Fruit fly (Drosophila melanogaster): ENCODE data around the gene Flad2.
A peak's percentile ranks its signal among the peaks of the same experiment; 100 is the strongest.

The Flad2 gene

dm6 chr2L:13394903-13395302 lies 17.4 kb upstream of the Flad2 start, which contains the start of gene RpL24:
Gene RpL24, minus strand, starts transcription at chr2L:13395131.
- peak; percentile 91 for TF ChIP-seq CG12768 (GFP tag; optimal IDR thresholded peaks at IDR 0.05)
- TF ChIP-seq Mnt (GFP tag; optimal IDR thresholded peaks at IDR 0.05) = peak; percentile 99
- TF ChIP-seq kay (GFP tag; ENCODE audit: borderline replicate concordance) = no peak
- peak; percentile 85 for TF ChIP-seq CG14711 (tag; optimal IDR thresholded peaks at IDR 0.05)
- peak; percentile 96 for TF ChIP-seq CG7101 (tag; optimal IDR thresholded peaks at IDR 0.05)
- peak; percentile 90 for TF ChIP-seq Hr96 (GFP tag; optimal IDR thresholded peaks at IDR 0.05)
- peak; percentile 95 for TF ChIP-seq ovo (GFP tag; optimal IDR thresholded peaks at IDR 0.05)
- peak; percentile 89 for TF ChIP-seq CG7045 (GFP tag; optimal IDR thresholded peaks at IDR 0.05)
- TF ChIP-seq cnc (optimal IDR thresholded peaks at IDR 0.05) = no peak
- TF ChIP-seq toe (GFP tag; optimal IDR thresholded peaks at IDR 0.05) = peak; percentile 85
- TF ChIP-seq pad (GFP tag; optimal IDR thresholded peaks at IDR 0.05) = peak; percentile 87
- TF ChIP-seq Crg-1 (GFP tag; optimal IDR thresholded peaks at IDR 0.05) = peak; percentile 98
- TF ChIP-seq CG5204 (GFP tag; optimal IDR thresholded peaks at IDR 0.05) = peak; percentile 89
- TF ChIP-seq bab1 (GFP tag; optimal IDR thresholded peaks at IDR 0.05) = peak; percentile 99
- peak; percentile 77 for TF ChIP-seq tj (GFP tag; optimal IDR thresholded peaks at IDR 0.05)
- TF ChIP-seq CG33017 (tag; optimal IDR thresholded peaks at IDR 0.05) = peak; percentile 88
- peak; percentile 79 for TF ChIP-seq cic (GFP tag; optimal IDR thresholded peaks at IDR 0.05)
- TF ChIP-seq CG11617 (GFP tag; optimal IDR thresholded peaks at IDR 0.05) = peak; percentile 97
- peak; percentile 65 for TF ChIP-seq Clk (GFP tag; optimal IDR thresholded peaks at IDR 0.05)
- peak; percentile 98 for TF ChIP-seq CG1620 (GFP tag; optimal IDR thresholded peaks at IDR 0.05)

DNA sequence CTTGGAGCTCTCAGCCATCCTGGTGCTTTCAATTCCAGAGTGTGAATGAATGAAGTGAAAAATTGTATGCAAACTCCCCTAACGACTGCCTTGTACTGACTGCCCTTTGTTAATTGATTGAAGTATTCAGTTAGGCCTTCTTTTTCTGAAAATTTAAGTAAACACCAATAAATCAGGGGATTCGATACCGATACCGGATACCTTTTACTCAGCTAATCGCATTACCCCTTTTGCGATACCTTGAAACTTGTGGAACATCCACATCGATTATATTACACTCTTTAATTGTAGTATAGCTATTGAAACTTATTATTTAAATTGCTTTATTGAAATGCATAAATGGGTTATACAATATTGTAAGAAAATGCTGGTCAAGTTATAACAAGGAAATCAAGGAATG lies 16.2 kb upstream of the Flad2 start, which contains the start of gene CG16957:
Gene CG16957, minus strand, starts transcription at position 101 of the 400 bp plus-strand sequence.
- TF ChIP-seq bab1 (GFP tag; optimal IDR thresholded peaks at IDR 0.05) (no peak), cnc (optimal IDR thresholded peaks at IDR 0.05) (no peak), pad (GFP tag; optimal IDR thresholded peaks at IDR 0.05) (no peak), Clk (GFP tag; optimal IDR thresholded peaks at IDR 0.05) (no peak), Hr96 (GFP tag; optimal IDR thresholded peaks at IDR 0.05) (no peak), CG7045 (GFP tag; optimal IDR thresholded peaks at IDR 0.05) (no peak), CG5204 (GFP tag; optimal IDR thresholded peaks at IDR 0.05) (no peak)

DNA sequence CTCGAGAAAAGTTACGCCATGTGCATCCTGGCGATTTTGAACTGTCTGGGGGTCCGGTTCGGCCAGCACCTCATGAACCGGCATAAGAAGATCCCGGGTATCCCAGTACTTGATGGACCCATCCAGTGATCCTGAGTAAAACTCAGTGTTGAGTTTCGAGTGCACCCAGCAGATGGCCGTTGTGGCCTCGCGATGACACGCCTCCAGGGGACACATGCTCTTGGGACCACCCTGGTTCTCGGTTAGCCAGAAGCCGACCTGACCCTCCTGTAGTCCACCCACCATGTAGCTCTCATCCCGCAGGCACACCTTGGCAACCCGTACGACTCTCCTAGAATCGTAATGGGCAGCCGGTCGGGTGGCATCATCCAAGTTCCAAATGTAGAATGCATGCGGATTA lies 14.9 kb upstream of the Flad2 start:
- no peak for TF ChIP-seq ovo (GFP tag; optimal IDR thresholded peaks at IDR 0.05)
- no peak for TF ChIP-seq tj (GFP tag; optimal IDR thresholded peaks at IDR 0.05)
- no peak for TF ChIP-seq CG1620 (GFP tag; optimal IDR thresholded peaks at IDR 0.05)
- TF ChIP-seq toe (GFP tag; optimal IDR thresholded peaks at IDR 0.05) = no peak
- no peak for TF ChIP-seq CG7045 (GFP tag; optimal IDR thresholded peaks at IDR 0.05)
- no peak for TF ChIP-seq pad (GFP tag; optimal IDR thresholded peaks at IDR 0.05)
- no peak for TF ChIP-seq CG11617 (GFP tag; optimal IDR thresholded peaks at IDR 0.05)
- TF ChIP-seq CG14711 (tag; optimal IDR thresholded peaks at IDR 0.05) = no peak
- no peak for TF ChIP-seq CG12768 (GFP tag; optimal IDR thresholded peaks at IDR 0.05)
- TF ChIP-seq CG33017 (tag; optimal IDR thresholded peaks at IDR 0.05) = no peak

DNA sequence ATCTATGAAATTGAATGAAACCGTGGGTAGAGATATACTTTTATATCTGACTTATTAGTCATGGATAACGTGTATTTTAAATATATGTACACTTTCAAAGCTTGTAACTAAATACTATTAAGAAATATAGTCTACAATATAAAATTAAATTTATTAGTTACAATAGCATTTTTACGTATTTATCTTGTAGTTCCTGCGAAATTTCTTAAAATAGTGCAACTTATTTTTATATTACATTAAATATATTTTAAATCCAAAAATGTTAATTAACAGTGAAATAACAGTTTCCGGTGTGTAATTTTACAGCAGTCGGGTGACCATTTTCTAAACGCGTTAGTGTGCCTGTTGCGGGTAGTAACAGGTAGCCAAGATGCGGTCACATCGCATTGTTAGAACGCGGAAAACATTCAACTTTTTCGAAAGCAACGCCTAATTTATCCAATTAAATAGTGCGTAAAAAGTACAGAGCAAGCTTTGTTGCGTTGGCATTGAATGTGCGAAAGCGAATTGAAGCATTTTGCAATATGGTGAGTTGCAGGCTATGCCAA lies 13.6 kb upstream of the Flad2 start, which contains the start of the genes CG10859 and CG7110:
Gene CG10859, minus strand, starts transcription at position 51 of the 548 bp plus-strand sequence.
Gene CG7110, plus strand, starts transcription at position 378 of the 548 bp plus-strand sequence.
- TF ChIP-seq cic (GFP tag; optimal IDR thresholded peaks at IDR 0.05) (no peak), cnc (optimal IDR thresholded peaks at IDR 0.05) (no peak), ovo (GFP tag; optimal IDR thresholded peaks at IDR 0.05) (peak; percentile 11), Mnt (GFP tag; optimal IDR thresholded peaks at IDR 0.05) (peak; percentile 41), kay (GFP tag; ENCODE audit: borderline replicate concordance) (no peak), CG7101 (tag; optimal IDR thresholded peaks at IDR 0.05) (peak; percentile 72), CG14711 (tag; optimal IDR thresholded peaks at IDR 0.05) (peak; percentile 46), CG1620 (GFP tag; optimal IDR thresholded peaks at IDR 0.05) (peak; percentile 18), bab1 (GFP tag; optimal IDR thresholded peaks at IDR 0.05) (peak; percentile 97), Crg-1 (GFP tag; optimal IDR thresholded peaks at IDR 0.05) (peak; percentile 50), CG33017 (tag; optimal IDR thresholded peaks at IDR 0.05) (peak; percentile 25), CG5204 (GFP tag; optimal IDR thresholded peaks at IDR 0.05) (no peak), tj (GFP tag; optimal IDR thresholded peaks at IDR 0.05) (no peak), toe (GFP tag; optimal IDR thresholded peaks at IDR 0.05) (no peak), Clk (GFP tag; optimal IDR thresholded peaks at IDR 0.05) (no peak), CG11617 (GFP tag; optimal IDR thresholded peaks at IDR 0.05) (peak; percentile 5), CG7045 (GFP tag; optimal IDR thresholded peaks at IDR 0.05) (peak; percentile 44), CG12768 (GFP tag; optimal IDR thresholded peaks at IDR 0.05) (no peak), pad (GFP tag; optimal IDR thresholded peaks at IDR 0.05) (peak; percentile 28), Hr96 (GFP tag; optimal IDR thresholded peaks at IDR 0.05) (no peak)

DNA sequence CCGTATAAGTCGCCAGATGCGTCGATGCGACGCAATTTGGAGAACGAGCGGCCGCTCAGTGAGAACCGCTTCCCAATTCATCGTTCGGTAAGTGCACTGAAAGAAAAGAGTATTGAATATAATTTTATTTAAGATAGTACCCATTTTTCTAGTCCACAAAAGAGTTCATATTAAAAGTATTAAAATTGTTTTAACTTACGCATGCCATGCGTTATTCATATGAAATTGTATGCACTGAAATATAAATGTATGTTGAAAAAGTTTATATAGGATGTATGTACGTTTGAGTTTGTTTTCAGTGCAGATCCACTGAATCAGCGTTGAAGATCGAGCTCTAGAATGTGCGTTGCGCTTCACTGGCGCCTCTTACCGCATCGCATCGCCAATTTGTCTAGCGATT lies 12.8 kb upstream of the Flad2 start:
- TF ChIP-seq CG5204 (GFP tag; optimal IDR thresholded peaks at IDR 0.05) (peak; percentile 7), Crg-1 (GFP tag; optimal IDR thresholded peaks at IDR 0.05) (no peak), toe (GFP tag; optimal IDR thresholded peaks at IDR 0.05) (peak; percentile 37), cnc (optimal IDR thresholded peaks at IDR 0.05) (no peak), bab1 (GFP tag; optimal IDR thresholded peaks at IDR 0.05) (peak; percentile 54), CG33017 (tag; optimal IDR thresholded peaks at IDR 0.05) (peak; percentile 0), CG7101 (tag; optimal IDR thresholded peaks at IDR 0.05) (peak; percentile 25)

dm6 chr2L:13411566-13411965 lies 753 bp upstream of the Flad2 start, which contains the start of gene Vm34Ca:
Gene Vm34Ca, minus strand, starts transcription at chr2L:13411631.
- TF ChIP-seq cnc (optimal IDR thresholded peaks at IDR 0.05) (no peak), Mnt (GFP tag; optimal IDR thresholded peaks at IDR 0.05) (no peak), tj (GFP tag; optimal IDR thresholded peaks at IDR 0.05) (peak; percentile 99), bab1 (GFP tag; optimal IDR thresholded peaks at IDR 0.05) (peak; percentile 49), CG7101 (tag; optimal IDR thresholded peaks at IDR 0.05) (no peak), ovo (GFP tag; optimal IDR thresholded peaks at IDR 0.05) (no peak), CG33017 (tag; optimal IDR thresholded peaks at IDR 0.05) (no peak), Crg-1 (GFP tag; optimal IDR thresholded peaks at IDR 0.05) (no peak), CG14711 (tag; optimal IDR thresholded peaks at IDR 0.05) (no peak), CG1620 (GFP tag; optimal IDR thresholded peaks at IDR 0.05) (no peak), Clk (GFP tag; optimal IDR thresholded peaks at IDR 0.05) (no peak), Hr96 (GFP tag; optimal IDR thresholded peaks at IDR 0.05) (no peak), CG11617 (GFP tag; optimal IDR thresholded peaks at IDR 0.05) (no peak), toe (GFP tag; optimal IDR thresholded peaks at IDR 0.05) (no peak)
